Fruit fly (Drosophila melanogaster): ENCODE data around the gene Nrx-1.

The Nrx-1 gene

dm6 chr3R:22420911-22421310 is 47.4 kb upstream of the Nrx-1 start, which contains the start of the genes Nop56 and mats:
TSS of gene Nop56 (minus strand) at chr3R:22421068.
TSS of gene mats (plus strand) at chr3R:22421161.
- TF ChIP-seq eve (GFP tag; optimal IDR thresholded peaks at IDR 0.05) (no peak), H2.0 (GFP tag; IDR thresholded peaks at IDR 0.05) (no peak), dpn (GFP tag; optimal IDR thresholded peaks at IDR 0.05) (no peak), CG6813 (GFP tag; optimal IDR thresholded peaks at IDR 0.05) (no peak), CG15073 (GFP tag; optimal IDR thresholded peaks at IDR 0.05) (no peak), seq (GFP tag; IDR thresholded peaks at IDR 0.05) (no peak), CG11247 (GFP tag; IDR thresholded peaks at IDR 0.05) (no peak), hkb (optimal IDR thresholded peaks at IDR 0.05) (no peak), hkb (GFP tag; IDR thresholded peaks at IDR 0.05) (no peak), GATAe (GFP tag; conservative IDR thresholded peaks at IDR 0.05) (peak; percentile 17; the same call in 1 of the 2 replicates), HLH3B (GFP tag; IDR thresholded peaks at IDR 0.05) (no peak), CG6765 (GFP tag; optimal IDR thresholded peaks at IDR 0.05) (no peak), ham (GFP tag; IDR thresholded peaks at IDR 0.05) (no peak), chinmo (GFP tag; IDR thresholded peaks at IDR 0.05; ENCODE audit: partially characterized antibody) (0 out of 4 replicates have a peak, but pooled peaks have one; percentile 75), tup (GFP tag; optimal IDR thresholded peaks at IDR 0.05) (no peak), Gsc (GFP tag; IDR thresholded peaks at IDR 0.05) (no peak), CG10147 (GFP tag; optimal IDR thresholded peaks at IDR 0.05) (no peak), CG30020 (tag; optimal IDR thresholded peaks at IDR 0.05) (peak; percentile 48), gro (GFP tag; optimal IDR thresholded peaks at IDR 0.05) (peak; percentile 30), lmd (GFP tag; IDR thresholded peaks at IDR 0.05) (no peak), ci (GFP tag; IDR thresholded peaks at IDR 0.05) (peak; percentile 43; the same call in 2 of the 3 replicates), ranshi (GFP tag; IDR thresholded peaks at IDR 0.05) (no peak), Myb (GFP tag; optimal IDR thresholded peaks at IDR 0.05) (peak; percentile 11), Fer1 (GFP tag; optimal IDR thresholded peaks at IDR 0.05) (peak; percentile 24), h (optimal IDR thresholded peaks at IDR 0.05) (no peak), CG6654 (GFP tag; optimal IDR thresholded peaks at IDR 0.05) (no peak), esg (GFP tag; conservative IDR thresholded peaks at IDR 0.05) (no peak), CkIIα-i1 (GFP tag; IDR thresholded peaks at IDR 0.05) (no peak), MESR4 (GFP tag; optimal IDR thresholded peaks at IDR 0.05) (peak; percentile 95), Doc2 (GFP tag; IDR thresholded peaks at IDR 0.05) (no peak), cato (GFP tag; optimal IDR thresholded peaks at IDR 0.05; ENCODE audit: borderline replicate concordance) (no peak), pum (GFP tag; optimal IDR thresholded peaks at IDR 0.05) (no peak), Scr (GFP tag; IDR thresholded peaks at IDR 0.05; ENCODE audit: partially characterized antibody) (peak; percentile 35; the same call in 1 of the 2 replicates), psq (GFP tag; optimal IDR thresholded peaks at IDR 0.05) (no peak), Ada2b (GFP tag; IDR thresholded peaks at IDR 0.05) (no peak), Ptx1 (GFP tag; IDR thresholded peaks at IDR 0.05) (no peak), tin (GFP tag; optimal IDR thresholded peaks at IDR 0.05) (no peak), MBD-R2 (GFP tag; IDR thresholded peaks at IDR 0.05) (peak; percentile 79), CTCF (GFP tag; optimal IDR thresholded peaks at IDR 0.05) (peak; percentile 13), maf-S (GFP tag; optimal IDR thresholded peaks at IDR 0.05) (no peak), Chrac-16 (GFP tag; optimal IDR thresholded peaks at IDR 0.05) (no peak), scrt (GFP tag; optimal IDR thresholded peaks at IDR 0.05) (peak; percentile 26), dan (GFP tag; IDR thresholded peaks at IDR 0.05) (no peak), C15 (GFP tag; IDR thresholded peaks at IDR 0.05) (no peak), nau (GFP tag; optimal IDR thresholded peaks at IDR 0.05) (no peak), gfzf (GFP tag; optimal IDR thresholded peaks at IDR 0.05) (peak; percentile 91), insv (GFP tag; optimal IDR thresholded peaks at IDR 0.05) (peak in 1 of 2 experiments; percentile 55), lilli (GFP tag; optimal IDR thresholded peaks at IDR 0.05) (no peak), CG15011 (GFP tag; optimal IDR thresholded peaks at IDR 0.05) (no peak), Fer3 (tag; optimal IDR thresholded peaks at IDR 0.05) (peak; percentile 17), ase (GFP tag; IDR thresholded peaks at IDR 0.05) (no peak), CG18599 (GFP tag; optimal IDR thresholded peaks at IDR 0.05) (no peak), ato (GFP tag; IDR thresholded peaks at IDR 0.05; ENCODE audit: partially characterized antibody) (no peak)

Data from whole organism, embryonic.